Fruit fly (Drosophila melanogaster) whole organism, embryonic: ENCODE measurements around the gene CG9577.
A peak's percentile ranks its signal among the peaks of the same experiment; 100 is the strongest.

Source experiments
- Asciz ChIP-seq: fragments of 200-800 bp; sonication (Bioruptor generic); optimal IDR thresholded peaks from 2 replicates; lab custom pipeline; 2017; ENCODE audit warnings: missing biosample characterization, mild to moderate bottlenecking, missing genetic modification characterization, missing genetic modification reagents
- CG10147 ChIP-seq: fragments of 200-800 bp; sonication (Bioruptor generic); optimal IDR thresholded peaks from 2 replicates; lab custom pipeline; 2019; ENCODE audit warnings: missing biosample characterization, mild to moderate bottlenecking, missing genetic modification characterization, moderate library complexity
- CG1529 ChIP-seq: fragments of 200-800 bp; sonication (Bioruptor generic); optimal IDR thresholded peaks from 3 replicates; lab custom pipeline; 2018; ENCODE audit warnings: missing biosample characterization, missing genetic modification characterization
- CG15514 ChIP-seq: fragments of 200-800 bp; sonication (Bioruptor generic); optimal IDR thresholded peaks from 3 replicates; lab custom pipeline; 2017; ENCODE audit warnings: missing biosample characterization, missing genetic modification characterization, mild to moderate bottlenecking, moderate library complexity, missing genetic modification reagents
- CG18599 ChIP-seq: fragments of 200-800 bp; sonication (Bioruptor generic); optimal IDR thresholded peaks from 3 replicates; lab custom pipeline; 2017; ENCODE audit warnings: missing biosample characterization, missing genetic modification characterization, mild to moderate bottlenecking, moderate library complexity, missing genetic modification reagents
- CG30403 ChIP-seq: fragments of 200-800 bp; sonication (Bioruptor generic); optimal IDR thresholded peaks from 3 replicates; lab custom pipeline; 2016; ENCODE audit warnings: missing biosample characterization, missing genetic modification characterization
- CG31388 ChIP-seq: fragments of 200-800 bp; sonication (Bioruptor generic); optimal IDR thresholded peaks from 2 replicates; lab custom pipeline; 2016; ENCODE audit warnings: missing biosample characterization, missing genetic modification characterization
- CG33557 ChIP-seq: fragments of 200-800 bp; sonication (Bioruptor generic); optimal IDR thresholded peaks from 2 replicates; lab custom pipeline; 2019; ENCODE audit warnings: missing biosample characterization, mild to moderate bottlenecking, missing genetic modification characterization, moderate library complexity
- CG34422 ChIP-seq: fragments of 200-800 bp; sonication (Bioruptor generic); IDR thresholded peaks from 3 replicates; pipeline ENCODE4 v1.3.6; 2022; ENCODE audit warnings: missing biosample characterization, missing genetic modification characterization
- CG5245 ChIP-seq: fragments of 200-800 bp; sonication (Bioruptor generic); optimal IDR thresholded peaks from 3 replicates; lab custom pipeline; 2016; ENCODE audit warnings: missing biosample characterization, missing genetic modification characterization
- CG7745 ChIP-seq: fragments of 200-800 bp; sonication (Bioruptor generic); optimal IDR thresholded peaks from 2 replicates; lab custom pipeline; 2018; ENCODE audit warnings: missing biosample characterization, mild to moderate bottlenecking, missing genetic modification characterization, moderate library complexity
- CG7839 ChIP-seq: fragments of 200-800 bp; sonication (Bioruptor generic); optimal IDR thresholded peaks from 3 replicates; lab custom pipeline; 2018; ENCODE audit warnings: missing biosample characterization, mild to moderate bottlenecking, missing genetic modification characterization, moderate library complexity
- CG8359 ChIP-seq: fragments of 200-800 bp; sonication (Bioruptor generic); optimal IDR thresholded peaks from 2 replicates; lab custom pipeline; 2017; ENCODE audit warnings: missing biosample characterization, mild to moderate bottlenecking, missing genetic modification characterization, borderline replicate concordance
- CG8765 ChIP-seq: fragments of 200-800 bp; sonication (Bioruptor generic); IDR thresholded peaks from 2 replicates; pipeline ENCODE4 v1.3.6; 2022; ENCODE audit warnings: missing biosample characterization, missing genetic modification characterization
- CG8944 ChIP-seq: fragments of 200-800 bp; sonication (Bioruptor generic); optimal IDR thresholded peaks from 3 replicates; lab custom pipeline; 2016; ENCODE audit warnings: missing biosample characterization, missing genetic modification characterization
- CG9609 ChIP-seq: fragments of 200-800 bp; sonication (Bioruptor generic); optimal IDR thresholded peaks from 3 replicates; lab custom pipeline; 2016; ENCODE audit warnings: missing biosample characterization, missing genetic modification characterization
- CG9932 ChIP-seq: fragments of 200-800 bp; sonication (Bioruptor generic); IDR thresholded peaks from 2 replicates; pipeline ENCODE4 v1.3.6; 2022; ENCODE audit warnings: missing biosample characterization, missing genetic modification characterization
- Camta ChIP-seq: fragments of 200-800 bp; sonication (Bioruptor generic); optimal IDR thresholded peaks from 2 replicates; lab custom pipeline; 2016; ENCODE audit warnings: missing biosample characterization, missing genetic modification characterization
- CkIIα-i1 ChIP-seq: fragments of 200-800 bp; sonication (Bioruptor generic); IDR thresholded peaks from 2 replicates; pipeline ENCODE4 v1.3.6; 2022; ENCODE audit warnings: missing biosample characterization, missing genetic modification characterization
- Dek ChIP-seq: fragments of 200-800 bp; sonication (Bioruptor generic); optimal IDR thresholded peaks from 3 replicates; lab custom pipeline; 2019; ENCODE audit warnings: missing biosample characterization, mild to moderate bottlenecking, missing genetic modification characterization, moderate library complexity
- Dfd ChIP-seq, 2 experiments: fragments of >200 bp; optimal IDR thresholded peaks; 2 replicates each; lab custom pipeline; 2017; ENCODE audit warnings: missing biosample characterization in 2 of 2, missing genetic modification characterization in 2 of 2
- Ets97D ChIP-seq: fragments of 200-800 bp; sonication (Bioruptor generic); optimal IDR thresholded peaks from 3 replicates; lab custom pipeline; 2016; ENCODE audit warnings: missing biosample characterization, missing genetic modification characterization
- Gug ChIP-seq: fragments of 200-800 bp; sonication (Bioruptor generic); IDR thresholded peaks from 4 replicates; pipeline ENCODE4 v1.3.6; 2022; ENCODE audit warnings: missing biosample characterization, missing genetic modification characterization
- Hmx ChIP-seq: fragments of 200-800 bp; sonication (Bioruptor generic); optimal IDR thresholded peaks from 2 replicates; lab custom pipeline; 2016; ENCODE audit warnings: missing biosample characterization, missing genetic modification characterization
- Mad ChIP-seq: fragments of 200-800 bp; sonication (Bioruptor generic); optimal IDR thresholded peaks from 2 replicates; lab custom pipeline; 2016; ENCODE audit warnings: missing biosample characterization, missing genetic modification characterization
- Neu2 ChIP-seq: fragments of 200-800 bp; sonication (Bioruptor generic); optimal IDR thresholded peaks from 3 replicates; lab custom pipeline; 2016; ENCODE audit warnings: missing biosample characterization, missing genetic modification characterization, borderline replicate concordance
- Opbp ChIP-seq: fragments of 200-800 bp; sonication (Bioruptor generic); IDR thresholded peaks from 3 replicates; pipeline ENCODE4 v1.3.6; 2022; ENCODE audit warnings: missing biosample characterization, missing genetic modification characterization; ENCODE audit not compliant: partially characterized antibody
- Rfx ChIP-seq: fragments of 200-800 bp; sonication (Bioruptor generic); IDR thresholded peaks from 2 replicates; pipeline ENCODE4 v1.3.6; 2022; ENCODE audit warnings: missing biosample characterization, missing genetic modification characterization
- bigmax ChIP-seq: fragments of 200-800 bp; sonication (Bioruptor generic); optimal IDR thresholded peaks from 2 replicates; lab custom pipeline; 2018; ENCODE audit warnings: missing biosample characterization, mild to moderate bottlenecking, missing genetic modification characterization
- bsh ChIP-seq, 2 experiments: fragments of 200-800 bp; sonication (Bioruptor generic); optimal IDR thresholded peaks; 2 replicates each; lab custom pipeline; 2017 to 2018; ENCODE audit warnings: mild to moderate bottlenecking in 2 of 2, missing biosample characterization in 2 of 2, missing genetic modification characterization in 2 of 2, moderate library complexity in 1 of 2
- dati ChIP-seq: fragments of 200-800 bp; sonication (Bioruptor generic); IDR thresholded peaks from 2 replicates; pipeline ENCODE4 v1.3.6; 2022; ENCODE audit warnings: missing biosample characterization, missing genetic modification characterization
- dmrt11E ChIP-seq: fragments of 200-800 bp; sonication (Bioruptor generic); optimal IDR thresholded peaks from 3 replicates; lab custom pipeline; 2018; ENCODE audit warnings: missing biosample characterization, mild to moderate bottlenecking, missing genetic modification characterization, moderate library complexity
- ems ChIP-seq: fragments of 200-800 bp; sonication (Bioruptor generic); optimal IDR thresholded peaks from 3 replicates; lab custom pipeline; 2016; ENCODE audit warnings: missing biosample characterization, missing genetic modification characterization
- esg ChIP-seq: fragments of 200-800 bp; sonication (Bioruptor generic); conservative IDR thresholded peaks from 2 replicates; pipeline ENCODE4 v1.3.6; 2022; ENCODE audit warnings: missing biosample characterization, missing genetic modification characterization
- fu2 ChIP-seq: fragments of 200-800 bp; sonication (Bioruptor generic); optimal IDR thresholded peaks from 2 replicates; lab custom pipeline; 2016; ENCODE audit warnings: missing biosample characterization, missing genetic modification characterization
- gro ChIP-seq: fragments of 200-800 bp; sonication (Bioruptor generic); optimal IDR thresholded peaks from 2 replicates; lab custom pipeline; 2016; ENCODE audit warnings: missing biosample characterization, missing genetic modification characterization
- gt ChIP-seq: fragments of 200-800 bp; sonication (Bioruptor generic); IDR thresholded peaks from 2 replicates; pipeline ENCODE4 v1.3.6; 2022; ENCODE audit warnings: missing biosample characterization, missing genetic modification characterization
- hkb ChIP-seq, 2 experiments: fragments of 200-800 bp in 1 of 2; fragments of >200 bp in 1 of 2; sonication (Bioruptor generic) in 1 of 2; IDR thresholded peaks in 1 of 2; optimal IDR thresholded peaks in 1 of 2; 2 replicates each; pipeline versions ENCODE4 v1.3.6 to Lab custom; 2017 to 2022; ENCODE audit warnings: missing biosample characterization in 1 of 2, missing genetic modification characterization in 1 of 2
- jumu ChIP-seq: fragments of 200-800 bp; sonication (Bioruptor generic); optimal IDR thresholded peaks from 3 replicates; lab custom pipeline; 2016; ENCODE audit warnings: missing biosample characterization, missing genetic modification characterization
- oc ChIP-seq: fragments of 200-800 bp; sonication (Bioruptor generic); optimal IDR thresholded peaks from 2 replicates; lab custom pipeline; 2018; ENCODE audit warnings: missing biosample characterization, mild to moderate bottlenecking, missing genetic modification characterization, moderate library complexity
- pan ChIP-seq, 4 experiments: fragments of >200 bp in 3 of 4; fragments of 200-800 bp in 1 of 4; sonication (Bioruptor generic) in 1 of 4; optimal IDR thresholded peaks in 3 of 4; IDR thresholded peaks in 1 of 4; 2 replicates each; pipeline versions ENCODE4 v1.3.6 to Lab custom; 2017 to 2022; ENCODE audit warnings: missing biosample characterization in 2 of 4, missing genetic modification characterization in 2 of 4, mixed read lengths in 1 of 4
- pho ChIP-seq: fragments of 200-800 bp; sonication (Bioruptor generic); optimal IDR thresholded peaks from 2 replicates; lab custom pipeline; 2016; ENCODE audit warnings: missing biosample characterization, missing genetic modification characterization
- repo ChIP-seq: fragments of 200-800 bp; sonication (Bioruptor generic); optimal IDR thresholded peaks from 2 replicates; lab custom pipeline; 2016; ENCODE audit warnings: missing biosample characterization, missing genetic modification characterization
- seq ChIP-seq: fragments of 200-800 bp; sonication (Bioruptor generic); IDR thresholded peaks from 2 replicates; pipeline ENCODE4 v1.3.6; 2022; ENCODE audit warnings: missing biosample characterization, missing genetic modification characterization
- sisA ChIP-seq: fragments of 200-800 bp; sonication (Bioruptor generic); IDR thresholded peaks from 2 replicates; pipeline ENCODE4 v1.3.6; 2022; ENCODE audit warnings: missing biosample characterization, missing genetic modification characterization
- tll ChIP-seq, 2 experiments: fragments of 200-800 bp in 1 of 2; fragments of >200 bp in 1 of 2; sonication (Bioruptor generic) in 1 of 2; optimal IDR thresholded peaks; 2 replicates each; lab custom pipeline; 2017 to 2019; ENCODE audit warnings: missing biosample characterization in 2 of 2, missing genetic modification characterization in 2 of 2, mild to moderate bottlenecking in 1 of 2, moderate library complexity in 1 of 2
- unc-4 ChIP-seq: fragments of 200-800 bp; sonication (Bioruptor generic); IDR thresholded peaks from 2 replicates; pipeline ENCODE4 v1.3.6; 2022; ENCODE audit warnings: missing biosample characterization, missing genetic modification characterization; ENCODE audit not compliant: partially characterized antibody

CG9577 gene

DNA sequence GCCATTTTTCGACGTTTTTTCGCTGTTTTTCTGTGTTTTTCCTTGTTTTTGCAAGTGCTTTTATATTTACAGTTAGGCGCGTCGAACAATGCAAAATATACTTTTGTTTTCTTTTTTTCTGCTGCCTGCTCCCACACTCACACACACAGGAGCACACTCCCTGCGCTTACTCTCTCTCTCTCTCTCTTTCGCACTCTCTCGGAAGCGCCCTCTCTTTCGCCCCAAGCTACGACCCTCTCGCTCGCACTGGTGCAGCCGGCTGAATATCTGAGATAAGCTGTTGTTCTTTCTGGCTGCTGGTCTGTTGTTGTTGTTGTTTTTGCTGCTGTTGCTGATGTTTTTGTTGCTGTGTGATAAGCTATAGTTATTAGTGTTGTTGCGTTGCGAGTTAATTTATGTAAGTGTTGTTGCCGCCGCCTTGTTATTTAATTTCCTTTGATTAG lies 7.5 kb upstream of the CG9577 start (continued):
- no peak for TF ChIP-seq CG1529 (GFP tag; lab: Kevin White, UChicago)

DNA sequence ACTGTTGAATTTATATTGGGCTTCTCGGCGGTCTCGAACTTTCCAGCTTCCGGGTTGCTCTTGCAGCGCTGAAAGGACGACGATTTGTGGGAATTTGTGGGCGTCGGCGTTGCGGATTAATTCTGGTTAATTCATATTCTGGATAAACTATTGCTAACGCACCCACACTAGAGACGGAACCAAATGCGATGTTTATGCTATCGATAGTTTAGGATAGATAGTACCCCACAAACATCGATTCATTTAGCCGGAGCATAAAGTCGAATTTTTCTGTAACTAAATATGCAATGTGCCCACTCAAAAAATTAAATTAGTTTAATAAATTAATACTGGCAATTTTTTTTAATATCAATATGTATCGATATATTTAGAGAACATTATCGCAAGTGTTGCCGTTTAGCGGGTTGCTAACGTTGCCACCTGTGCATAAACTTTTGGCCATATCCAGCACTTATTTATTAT lies 6.8 kb upstream of the CG9577 start, which contains the start of gene Rab35:
Rab35 (minus strand) TSS at position 194 of the 462 bp plus-strand sequence.
- 0 out of 2 replicates have a peak, but pooled peaks have one; percentile 13 for TF ChIP-seq esg (GFP tag; lab: Robert Waterston, UW)
- no peak for TF ChIP-seq sisA (GFP tag; lab: Robert Waterston, UW)
- no peak for TF ChIP-seq seq (GFP tag; lab: Robert Waterston, UW)
- TF ChIP-seq CG8944 (GFP tag; lab: Kevin White, UChicago) = no peak
- TF ChIP-seq gro (GFP tag; lab: Kevin White, UChicago) = no peak
- no peak for TF ChIP-seq tll (GFP tag; optimal IDR thresholded peaks at IDR 0.05; lab: Kevin White, UChicago)
- TF ChIP-seq Mad (GFP tag; lab: Kevin White, UChicago) = peak; percentile 10
- no peak for TF ChIP-seq gt (GFP tag; lab: Robert Waterston, UW)
- no peak for TF ChIP-seq Dek (tag; lab: Kevin White, UChicago)
- no peak for TF ChIP-seq CG18599 (GFP tag; lab: Kevin White, UChicago)
- TF ChIP-seq CG30403 (GFP tag; lab: Kevin White, UChicago) = peak; percentile 47
- no peak for TF ChIP-seq repo (GFP tag; lab: Kevin White, UChicago)
- TF ChIP-seq Dfd (GFP tag; optimal IDR thresholded peaks at IDR 0.05; lab: Kevin White, UChicago) = no peak
- peak; percentile 25; the same call in 1 of the 4 replicates for TF ChIP-seq Gug (GFP tag; lab: Robert Waterston, UW)
- TF ChIP-seq CG15514 (GFP tag; lab: Kevin White, UChicago) = peak; percentile 40
- peak; percentile 24 for TF ChIP-seq CG10147 (GFP tag; lab: Kevin White, UChicago)
- TF ChIP-seq fu2 (GFP tag; lab: Kevin White, UChicago) = no peak
- no peak for TF ChIP-seq CG9609 (GFP tag; lab: Kevin White, UChicago)
- TF ChIP-seq CG8765 (GFP tag; lab: Robert Waterston, UW) = no peak
- TF ChIP-seq bigmax (GFP tag; lab: Kevin White, UChicago) = no peak
- peak; percentile 91 for TF ChIP-seq Opbp (GFP tag; lab: Robert Waterston, UW)
- TF ChIP-seq CG5245 (GFP tag; lab: Kevin White, UChicago) = no peak
- TF ChIP-seq CG34422 (GFP tag; lab: Robert Waterston, UW) = no peak
- TF ChIP-seq CG8359 (GFP tag; lab: Kevin White, UChicago) = no peak
- TF ChIP-seq Neu2 (GFP tag; lab: Kevin White, UChicago) = no peak
- TF ChIP-seq pan (optimal IDR thresholded peaks at IDR 0.05; lab: Kevin White, UChicago) = no peak
- no peak for TF ChIP-seq pan (GFP tag; optimal IDR thresholded peaks at IDR 0.05 in 1 of 2, IDR thresholded peaks at IDR 0.05 in 1 of 2)
- no peak for TF ChIP-seq pho (GFP tag; lab: Kevin White, UChicago)
- TF ChIP-seq unc-4 (GFP tag; lab: Robert Waterston, UW) = peak; percentile 92
- no peak for TF ChIP-seq CG33557 (GFP tag; lab: Kevin White, UChicago)
- peak; percentile 7 for TF ChIP-seq CG7839 (tag; lab: Kevin White, UChicago)
- TF ChIP-seq CkIIα-i1 (GFP tag; lab: Robert Waterston, UW) = no peak
- TF ChIP-seq CG9932 (GFP tag; lab: Robert Waterston, UW) = peak; percentile 60
- TF ChIP-seq CG31388 (GFP tag; lab: Kevin White, UChicago) = no peak
- TF ChIP-seq dati (GFP tag; lab: Robert Waterston, UW) = no peak
- no peak for TF ChIP-seq CG7745 (tag; lab: Kevin White, UChicago)
- no peak for TF ChIP-seq bsh (GFP tag; optimal IDR thresholded peaks at IDR 0.05; lab: Kevin White, UChicago)
- no peak for TF ChIP-seq Hmx (GFP tag; lab: Kevin White, UChicago)
- TF ChIP-seq Asciz (GFP tag; lab: Kevin White, UChicago) = no peak
- TF ChIP-seq ems (GFP tag; lab: Kevin White, UChicago) = peak; percentile 6
- no peak for TF ChIP-seq oc (tag; lab: Kevin White, UChicago)
- no peak for TF ChIP-seq Camta (GFP tag; lab: Kevin White, UChicago)
- TF ChIP-seq jumu (GFP tag; lab: Kevin White, UChicago) = no peak
- peak; percentile 41 for TF ChIP-seq Rfx (GFP tag; lab: Robert Waterston, UW)
- peak; percentile 44 for TF ChIP-seq Ets97D
- TF ChIP-seq hkb (optimal IDR thresholded peaks at IDR 0.05; lab: Kevin White, UChicago) = no peak
- no peak for TF ChIP-seq hkb (GFP tag; IDR thresholded peaks at IDR 0.05; lab: Robert Waterston, UW)
- TF ChIP-seq dmrt11E = no peak
